ENCODE assay signal across 4 fruit fly cellular contexts in the genomic region with DNA sequence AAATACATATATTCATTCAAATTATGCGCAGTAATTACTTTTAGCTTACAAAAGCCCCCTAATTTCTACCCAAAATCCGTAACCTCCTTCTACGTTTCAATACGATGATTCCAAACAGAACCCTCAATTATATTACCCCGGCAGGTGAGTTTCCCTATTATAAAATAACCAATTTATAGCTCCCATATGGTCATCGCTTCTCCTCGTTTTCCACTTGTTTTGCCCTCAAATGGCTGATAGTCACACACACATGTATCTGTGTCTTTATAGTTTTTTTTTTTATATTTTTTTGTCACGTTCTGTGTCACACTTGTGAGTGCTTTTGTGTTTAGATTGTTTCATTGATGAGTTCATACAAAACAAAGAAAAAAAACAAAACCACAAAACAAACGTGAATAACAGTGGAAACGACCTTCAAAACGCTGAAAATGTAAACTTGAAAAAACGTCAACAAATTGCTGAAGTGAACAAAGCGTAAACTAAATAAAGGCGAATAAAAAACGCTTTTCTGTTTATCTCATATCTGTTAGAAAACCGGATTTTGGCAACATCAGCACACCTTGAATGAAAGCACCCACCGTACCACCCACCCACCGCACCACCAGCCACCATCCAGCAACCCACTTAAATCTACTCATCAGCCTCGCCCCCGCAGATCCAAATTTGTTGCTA.
A peak's percentile ranks its signal among the peaks of the same experiment; 100 is the strongest.
TF ChIP-seq lines count a peak whose summit lies in the region.

No protein-coding gene starts in this region.

- TF ChIP-seq CTCF in whole organism, embryonic (GFP tag; optimal IDR thresholded peaks at IDR 0.05; lab: Kevin White, UChicago), result no peak

TF ChIP-seq in whole organism, adult, 20 proteins besides CTCF, POLR2A, EP300 and RAD21:
- TF ChIP-seq tj (GFP tag; optimal IDR thresholded peaks at IDR 0.05; lab: Kevin White, UChicago), result no peak
- peak; percentile 1 for TF ChIP-seq CG7101 (tag; optimal IDR thresholded peaks at IDR 0.05; lab: Kevin White, UChicago)
- no peak for TF ChIP-seq Hr96 (GFP tag; optimal IDR thresholded peaks at IDR 0.05; lab: Kevin White, UChicago)
- peak; percentile 95 for TF ChIP-seq kay (GFP tag; lab: Kevin White, UChicago; ENCODE audit: borderline replicate concordance)
- TF ChIP-seq Mnt (GFP tag; optimal IDR thresholded peaks at IDR 0.05; lab: Kevin White, UChicago), result peak; percentile 20
- TF ChIP-seq ovo (GFP tag; optimal IDR thresholded peaks at IDR 0.05; lab: Kevin White, UChicago), result peak; percentile 14
- TF ChIP-seq CG12768 (GFP tag; optimal IDR thresholded peaks at IDR 0.05; lab: Kevin White, UChicago), result peak; percentile 14
- TF ChIP-seq CG7045 (GFP tag; optimal IDR thresholded peaks at IDR 0.05; lab: Kevin White, UChicago), result peak; percentile 32
- TF ChIP-seq cic (GFP tag; optimal IDR thresholded peaks at IDR 0.05; lab: Kevin White, UChicago), result peak; percentile 88

TF ChIP-seq in whole organism, embryonic, 481 proteins besides CTCF, POLR2A, EP300 and RAD21 (continues in another document):
- TF ChIP-seq org-1 (GFP tag; optimal IDR thresholded peaks at IDR 0.05; lab: Kevin White, UChicago), result peak; percentile 8
- no peak for TF ChIP-seq Optix (GFP tag; IDR thresholded peaks at IDR 0.05; lab: Robert Waterston, UW)
- TF ChIP-seq dati (GFP tag; IDR thresholded peaks at IDR 0.05; lab: Robert Waterston, UW), result no peak
- TF ChIP-seq CG6854 (GFP tag; optimal IDR thresholded peaks at IDR 0.05; lab: Kevin White, UChicago), result no peak
- TF ChIP-seq hkb (optimal IDR thresholded peaks at IDR 0.05; lab: Kevin White, UChicago), result no peak
- TF ChIP-seq hkb (GFP tag; IDR thresholded peaks at IDR 0.05; lab: Robert Waterston, UW), result 0 out of 2 replicates have a peak, but pooled peaks have one; percentile 21
- TF ChIP-seq Six4 (GFP tag; optimal IDR thresholded peaks at IDR 0.05; lab: Kevin White, UChicago), result no peak
- no peak for TF ChIP-seq CG32772 (GFP tag; IDR thresholded peaks at IDR 0.05; lab: Robert Waterston, UW)
- peak; percentile 12 for TF ChIP-seq CG7839 (tag; optimal IDR thresholded peaks at IDR 0.05; lab: Kevin White, UChicago)
- no peak for TF ChIP-seq nerfin-2 (GFP tag; IDR thresholded peaks at IDR 0.05; lab: Robert Waterston, UW; ENCODE audit: partially characterized antibody)
- TF ChIP-seq Max (GFP tag; optimal IDR thresholded peaks at IDR 0.05; lab: Kevin White, UChicago), result no peak
- TF ChIP-seq CG32532 (GFP tag; IDR thresholded peaks at IDR 0.05; lab: Robert Waterston, UW), result peak; percentile 67
- peak; percentile 41; the same call in 1 of the 2 replicates for TF ChIP-seq Xrp1 (GFP tag; IDR thresholded peaks at IDR 0.05; lab: Robert Waterston, UW)
- no peak for TF ChIP-seq az2 (GFP tag; optimal IDR thresholded peaks at IDR 0.05; lab: Kevin White, UChicago)
- no peak for TF ChIP-seq CG2116 (GFP tag; optimal IDR thresholded peaks at IDR 0.05; lab: Kevin White, UChicago)
- TF ChIP-seq Dbx (GFP tag; IDR thresholded peaks at IDR 0.05; lab: Robert Waterston, UW), result 0 out of 3 replicates have a peak, but pooled peaks have one; percentile 33
- no peak for TF ChIP-seq CG1024 (GFP tag; IDR thresholded peaks at IDR 0.05; lab: Robert Waterston, UW)
- no peak for TF ChIP-seq cas (GFP tag; IDR thresholded peaks at IDR 0.05; lab: Robert Waterston, UW)
- no peak for TF ChIP-seq CG12104 (GFP tag; optimal IDR thresholded peaks at IDR 0.05; lab: Kevin White, UChicago)
- TF ChIP-seq Dek (tag; optimal IDR thresholded peaks at IDR 0.05; lab: Kevin White, UChicago), result no peak
- no peak for TF ChIP-seq CG6683 (GFP tag; optimal IDR thresholded peaks at IDR 0.05; lab: Kevin White, UChicago)
- no peak for TF ChIP-seq lola (GFP tag; optimal IDR thresholded peaks at IDR 0.05; lab: Kevin White, UChicago)
- no peak for TF ChIP-seq CG7357 (GFP tag; IDR thresholded peaks at IDR 0.05; lab: Robert Waterston, UW)
- peak; percentile 40 for TF ChIP-seq twi (tag; optimal IDR thresholded peaks at IDR 0.05; lab: Kevin White, UChicago)
- no peak for TF ChIP-seq insv (GFP tag; optimal IDR thresholded peaks at IDR 0.05; lab: Kevin White, UChicago)

TF ChIP-seq in whole organism, prepupa, 60 proteins besides CTCF, POLR2A, EP300 and RAD21:
- no peak for TF ChIP-seq CG10631 (GFP tag; optimal IDR thresholded peaks at IDR 0.05; lab: Kevin White, UChicago)
- peak; percentile 74 for TF ChIP-seq fkh (GFP tag; optimal IDR thresholded peaks at IDR 0.05; lab: Kevin White, UChicago)
- 0 out of 3 replicates have a peak, but pooled peaks have one; percentile 19 for TF ChIP-seq eg (GFP tag; IDR thresholded peaks at IDR 0.05; lab: Robert Waterston, UW)
- no peak for TF ChIP-seq spab (GFP tag; optimal IDR thresholded peaks at IDR 0.05; lab: Kevin White, UChicago)

TF ChIP-seq in whole organism, pupa, 21 proteins besides CTCF, POLR2A, EP300 and RAD21:
- TF ChIP-seq Pif1A (GFP tag; optimal IDR thresholded peaks at IDR 0.05; lab: Kevin White, UChicago) (no peak), CG4496 (GFP tag; IDR thresholded peaks at IDR 0.05; lab: Robert Waterston, UW) (0 out of 3 replicates have a peak, but pooled peaks have one; percentile 22)
